Fruit fly (Drosophila melanogaster) whole organism, embryonic: Measurements from ENCODE around the gene yellow-e3.

ENCODE experiments used
- Abd-B ChIP-seq: fragments of 200-800 bp; sonication (Bioruptor generic); optimal IDR thresholded peaks from 2 replicates; lab custom pipeline; 2018; ENCODE audit warnings: missing biosample characterization, mild to moderate bottlenecking, missing genetic modification characterization, moderate library complexity
- Bdp1 ChIP-seq: fragments of 200-800 bp; sonication (Bioruptor generic); optimal IDR thresholded peaks from 3 replicates; lab custom pipeline; 2016; ENCODE audit warnings: missing biosample characterization, missing genetic modification characterization
- CG10979 ChIP-seq: fragments of 200-800 bp; sonication (Bioruptor generic); optimal IDR thresholded peaks from 2 replicates; lab custom pipeline; 2018; ENCODE audit warnings: missing biosample characterization, mild to moderate bottlenecking, missing genetic modification characterization, moderate library complexity
- CG11456 ChIP-seq: fragments of 200-800 bp; sonication (Bioruptor generic); IDR thresholded peaks from 3 replicates; pipeline ENCODE4 v1.3.6; 2022; ENCODE audit warnings: missing biosample characterization, missing genetic modification characterization
- CG12219 ChIP-seq: fragments of 200-800 bp; sonication (Bioruptor generic); optimal IDR thresholded peaks from 3 replicates; lab custom pipeline; 2018; ENCODE audit warnings: missing biosample characterization, mild to moderate bottlenecking, missing genetic modification characterization
- CG13424 ChIP-seq: fragments of 200-800 bp; sonication (Bioruptor generic); optimal IDR thresholded peaks from 2 replicates; lab custom pipeline; 2019; ENCODE audit warnings: missing biosample characterization, mild to moderate bottlenecking, missing genetic modification characterization, moderate library complexity
- CG14441 ChIP-seq: fragments of 200-800 bp; sonication (Bioruptor generic); IDR thresholded peaks from 2 replicates; pipeline ENCODE4 v1.3.6; 2022; ENCODE audit warnings: missing biosample characterization, missing genetic modification characterization
- CG15514 ChIP-seq: fragments of 200-800 bp; sonication (Bioruptor generic); optimal IDR thresholded peaks from 3 replicates; lab custom pipeline; 2017; ENCODE audit warnings: missing biosample characterization, missing genetic modification characterization, mild to moderate bottlenecking, moderate library complexity, missing genetic modification reagents
- CG1647 ChIP-seq: fragments of 200-800 bp; sonication (Bioruptor generic); optimal IDR thresholded peaks from 3 replicates; lab custom pipeline; 2016; ENCODE audit warnings: missing biosample characterization, missing genetic modification characterization
- CG17829 ChIP-seq: fragments of 200-800 bp; optimal IDR thresholded peaks from 2 replicates; lab custom pipeline; 2019; ENCODE audit warnings: missing biosample characterization, mild to moderate bottlenecking, missing genetic modification characterization, moderate library complexity
- CG2202 ChIP-seq: fragments of 200-800 bp; sonication (Bioruptor generic); optimal IDR thresholded peaks from 2 replicates; lab custom pipeline; 2018; ENCODE audit warnings: missing biosample characterization, mild to moderate bottlenecking, missing genetic modification characterization
- CG31388 ChIP-seq: fragments of 200-800 bp; sonication (Bioruptor generic); optimal IDR thresholded peaks from 2 replicates; lab custom pipeline; 2016; ENCODE audit warnings: missing biosample characterization, missing genetic modification characterization
- CG34422 ChIP-seq: fragments of 200-800 bp; sonication (Bioruptor generic); IDR thresholded peaks from 3 replicates; pipeline ENCODE4 v1.3.6; 2022; ENCODE audit warnings: missing biosample characterization, missing genetic modification characterization
- CG4328 ChIP-seq: fragments of 200-800 bp; sonication (Bioruptor generic); optimal IDR thresholded peaks from 3 replicates; lab custom pipeline; 2017; ENCODE audit warnings: missing biosample characterization, missing genetic modification reagents, missing genetic modification characterization
- CG5245 ChIP-seq: fragments of 200-800 bp; sonication (Bioruptor generic); optimal IDR thresholded peaks from 3 replicates; lab custom pipeline; 2016; ENCODE audit warnings: missing biosample characterization, missing genetic modification characterization
- CG5953 ChIP-seq: fragments of 200-800 bp; sonication (Bioruptor generic); IDR thresholded peaks from 2 replicates; pipeline ENCODE4 v1.3.6; 2022; ENCODE audit warnings: missing biosample characterization, missing genetic modification characterization
- CG6272 ChIP-seq: fragments of 200-800 bp; sonication (Bioruptor generic); IDR thresholded peaks from 2 replicates; pipeline ENCODE4 v1.3.6; 2022; ENCODE audit warnings: missing biosample characterization, missing genetic modification characterization
- CG6791 ChIP-seq: fragments of 200-800 bp; sonication (Bioruptor generic); IDR thresholded peaks from 3 replicates; pipeline ENCODE4 v1.3.6; 2022; ENCODE audit warnings: missing biosample characterization, missing genetic modification characterization; ENCODE audit not compliant: partially characterized antibody
- CG7271 ChIP-seq: fragments of 200-800 bp; sonication (Bioruptor generic); optimal IDR thresholded peaks from 2 replicates; lab custom pipeline; 2018; ENCODE audit warnings: missing biosample characterization, mild to moderate bottlenecking, missing genetic modification characterization, moderate library complexity
- CG7372 ChIP-seq: fragments of 200-800 bp; sonication (Bioruptor generic); IDR thresholded peaks from 2 replicates; pipeline ENCODE4 v1.3.6; 2022; ENCODE audit warnings: missing biosample characterization, missing genetic modification characterization
- CG8924 ChIP-seq: fragments of 200-800 bp; optimal IDR thresholded peaks from 3 replicates; lab custom pipeline; 2019; ENCODE audit warnings: missing biosample characterization, mild to moderate bottlenecking, missing genetic modification characterization, moderate library complexity
- CG9215 ChIP-seq: fragments of 200-800 bp; sonication (Bioruptor generic); IDR thresholded peaks from 2 replicates; pipeline ENCODE4 v1.3.6; 2022; ENCODE audit warnings: missing biosample characterization, missing genetic modification characterization
- CG9437 ChIP-seq: fragments of 200-800 bp; sonication (Bioruptor generic); optimal IDR thresholded peaks from 2 replicates; lab custom pipeline; 2018; ENCODE audit warnings: missing biosample characterization, mild to moderate bottlenecking, missing genetic modification characterization
- CkIIα-i1 ChIP-seq: fragments of 200-800 bp; sonication (Bioruptor generic); IDR thresholded peaks from 2 replicates; pipeline ENCODE4 v1.3.6; 2022; ENCODE audit warnings: missing biosample characterization, missing genetic modification characterization
- CoRest ChIP-seq: fragments of 200-800 bp; sonication (Bioruptor generic); optimal IDR thresholded peaks from 3 replicates; lab custom pipeline; 2018; ENCODE audit warnings: missing biosample characterization, mild to moderate bottlenecking, missing genetic modification characterization, moderate library complexity
- Dfd ChIP-seq, 2 experiments: fragments of >200 bp; optimal IDR thresholded peaks; 2 replicates each; lab custom pipeline; 2017; ENCODE audit warnings: missing biosample characterization in 2 of 2, missing genetic modification characterization in 2 of 2
- Drgx ChIP-seq: fragments of 200-800 bp; sonication (Bioruptor generic); IDR thresholded peaks from 2 replicates; pipeline ENCODE4 v1.3.6; 2022; ENCODE audit warnings: missing biosample characterization, missing genetic modification characterization
- H2.0 ChIP-seq: fragments of 200-800 bp; sonication (Bioruptor generic); IDR thresholded peaks from 2 replicates; pipeline ENCODE4 v1.3.6; 2022; ENCODE audit warnings: missing biosample characterization, missing genetic modification characterization
- HLHmδ ChIP-seq: fragments of 200-800 bp; sonication (Bioruptor generic); optimal IDR thresholded peaks from 2 replicates; lab custom pipeline; 2018; ENCODE audit warnings: missing biosample characterization, mild to moderate bottlenecking, missing genetic modification characterization, moderate library complexity
- Hey ChIP-seq: fragments of 200-800 bp; sonication (Bioruptor generic); optimal IDR thresholded peaks from 3 replicates; lab custom pipeline; 2018; ENCODE audit warnings: missing biosample characterization, mild to moderate bottlenecking, missing genetic modification characterization
- Hmx ChIP-seq: fragments of 200-800 bp; sonication (Bioruptor generic); optimal IDR thresholded peaks from 2 replicates; lab custom pipeline; 2016; ENCODE audit warnings: missing biosample characterization, missing genetic modification characterization
- Kr ChIP-seq: fragments of 200-800 bp; sonication (Bioruptor generic); optimal IDR thresholded peaks from 2 replicates; lab custom pipeline; 2017; ENCODE audit warnings: missing biosample characterization, mild to moderate bottlenecking, missing genetic modification characterization
- Med ChIP-seq: fragments of 200-800 bp; sonication (Bioruptor generic); peaks from one replicate; lab custom pipeline; 2016; ENCODE audit warnings: missing biosample characterization, missing genetic modification characterization, mild to moderate bottlenecking, inconsistent platforms, moderate library complexity
- Optix ChIP-seq: fragments of 200-800 bp; sonication (Bioruptor generic); IDR thresholded peaks from 3 replicates; pipeline ENCODE4 v1.3.6; 2022; ENCODE audit warnings: missing biosample characterization, missing genetic modification characterization
- Sox102F ChIP-seq: fragments of 200-800 bp; sonication (Bioruptor generic); optimal IDR thresholded peaks from 2 replicates; lab custom pipeline; 2018; ENCODE audit warnings: missing biosample characterization, mild to moderate bottlenecking, missing genetic modification characterization, moderate library complexity
- amos ChIP-seq: fragments of 200-800 bp; sonication (Bioruptor generic); IDR thresholded peaks from 2 replicates; pipeline ENCODE4 v1.3.6; 2022; ENCODE audit warnings: missing biosample characterization, missing genetic modification characterization; ENCODE audit not compliant: partially characterized antibody
- ara ChIP-seq: fragments of 200-800 bp; sonication (Bioruptor generic); IDR thresholded peaks from 2 replicates; pipeline ENCODE4 v1.3.6; 2022; ENCODE audit warnings: missing biosample characterization, missing genetic modification characterization
- ase ChIP-seq: fragments of 200-800 bp; sonication (Bioruptor generic); IDR thresholded peaks from 3 replicates; pipeline ENCODE4 v1.3.6; 2022; ENCODE audit warnings: missing biosample characterization, missing genetic modification characterization
- bigmax ChIP-seq: fragments of 200-800 bp; sonication (Bioruptor generic); optimal IDR thresholded peaks from 2 replicates; lab custom pipeline; 2018; ENCODE audit warnings: missing biosample characterization, mild to moderate bottlenecking, missing genetic modification characterization
- bowl ChIP-seq: fragments of 200-800 bp; sonication (Bioruptor generic); IDR thresholded peaks from 2 replicates; pipeline ENCODE4 v1.3.6; 2022; ENCODE audit warnings: missing biosample characterization, missing genetic modification characterization
- caup ChIP-seq: fragments of 200-800 bp; sonication (Bioruptor generic); optimal IDR thresholded peaks from 3 replicates; lab custom pipeline; 2017; ENCODE audit warnings: missing biosample characterization, mild to moderate bottlenecking, missing genetic modification characterization, moderate library complexity; ENCODE audit not compliant: severe bottlenecking
- dysf ChIP-seq: fragments of 200-800 bp; sonication (Bioruptor generic); IDR thresholded peaks from 3 replicates; pipeline ENCODE4 v1.3.6; 2022; ENCODE audit warnings: missing biosample characterization, missing genetic modification characterization
- gsb-n ChIP-seq: fragments of 200-800 bp; sonication (Bioruptor generic); optimal IDR thresholded peaks from 3 replicates; lab custom pipeline; 2018; ENCODE audit warnings: missing biosample characterization, mild to moderate bottlenecking, missing genetic modification characterization
- inv ChIP-seq: fragments of 200-800 bp; sonication (Bioruptor generic); IDR thresholded peaks from 2 replicates; pipeline ENCODE4 v1.3.6; 2022; ENCODE audit warnings: missing biosample characterization, missing genetic modification characterization; ENCODE audit not compliant: partially characterized antibody
- lbe ChIP-seq: fragments of 200-800 bp; sonication (Bioruptor generic); optimal IDR thresholded peaks from 2 replicates; lab custom pipeline; 2016; ENCODE audit warnings: missing biosample characterization, mild to moderate bottlenecking, missing genetic modification characterization
- ro ChIP-seq: fragments of 200-800 bp; sonication (Bioruptor generic); IDR thresholded peaks from 2 replicates; pipeline ENCODE4 v1.3.6; 2022; ENCODE audit warnings: missing biosample characterization, missing genetic modification characterization
- sisA ChIP-seq: fragments of 200-800 bp; sonication (Bioruptor generic); IDR thresholded peaks from 2 replicates; pipeline ENCODE4 v1.3.6; 2022; ENCODE audit warnings: missing biosample characterization, missing genetic modification characterization
- usp ChIP-seq: fragments of >200 bp; optimal IDR thresholded peaks from 2 replicates; lab custom pipeline; 2017; ENCODE audit warnings: missing biosample characterization, missing genetic modification characterization
- wdn ChIP-seq: fragments of 200-800 bp; sonication (Bioruptor generic); IDR thresholded peaks from 2 replicates; pipeline ENCODE4 v1.3.6; 2022; ENCODE audit warnings: missing biosample characterization, missing genetic modification characterization

Gene yellow-e3

dm6 chr3R:13381744-13382435 is 22.8 kb downstream of the yellow-e3 start, which contains the start of the genes mRpS21 and Droj2 (continued):
- TF ChIP-seq caup (GFP tag; lab: Kevin White, UChicago) (peak; percentile 19), CG31388 (GFP tag; lab: Kevin White, UChicago) (no peak), CG15514 (GFP tag; lab: Kevin White, UChicago) (peak; percentile 98), CG10979 (tag; lab: Kevin White, UChicago) (peak; percentile 38), dysf (GFP tag; lab: Robert Waterston, UW) (peak; percentile 56; the same call in 2 of the 3 replicates), Hey (tag; lab: Kevin White, UChicago) (no peak), bowl (GFP tag; lab: Robert Waterston, UW) (no peak), ara (GFP tag; lab: Robert Waterston, UW) (no peak), gsb-n (tag; lab: Kevin White, UChicago) (no peak), CG8924 (tag; lab: Kevin White, UChicago) (peak; percentile 83), HLHmδ (no peak), Optix (GFP tag; lab: Robert Waterston, UW) (no peak), ro (GFP tag; lab: Robert Waterston, UW) (no peak), CG17829 (peak; percentile 89), CkIIα-i1 (GFP tag; lab: Robert Waterston, UW) (no peak), CG6791 (GFP tag; lab: Robert Waterston, UW) (peak; percentile 30; the same call in 2 of the 3 replicates), CG12219 (no peak), inv (GFP tag; lab: Robert Waterston, UW) (0 out of 2 replicates have a peak, but pooled peaks have one; percentile 5), amos (GFP tag; lab: Robert Waterston, UW) (peak; percentile 28; the same call in 1 of the 2 replicates), CG34422 (GFP tag; lab: Robert Waterston, UW) (peak; percentile 65; the same call in 2 of the 3 replicates), ase (no peak), CG13424 (tag; lab: Kevin White, UChicago) (peak; percentile 78), lbe (no peak), CG7372 (GFP tag; lab: Robert Waterston, UW) (0 out of 2 replicates have a peak, but pooled peaks have one; percentile 29), Sox102F (GFP tag; lab: Kevin White, UChicago) (no peak), CG14441 (peak; percentile 14; the same call in 1 of the 2 replicates), Hmx (no peak), Bdp1 (GFP tag; lab: Kevin White, UChicago) (peak; percentile 29), CG9215 (GFP tag; lab: Robert Waterston, UW) (no peak; the same call in 1 of the 2 replicates), H2.0 (no peak), wdn (GFP tag; lab: Robert Waterston, UW) (no peak), Kr (GFP tag; lab: Kevin White, UChicago) (no peak), Dfd (GFP tag; optimal IDR thresholded peaks at IDR 0.05; lab: Kevin White, UChicago) (no peak), CG7271 (no peak), CG5245 (GFP tag; lab: Kevin White, UChicago) (no peak), CG11456 (0 out of 3 replicates have a peak, but pooled peaks have one; percentile 32), CG9437 (GFP tag; lab: Kevin White, UChicago) (peak; percentile 20), CG1647 (no peak), Drgx (GFP tag; lab: Robert Waterston, UW) (no peak), CG6272 (peak; percentile 30; the same call in 1 of the 2 replicates), Med (GFP tag; lab: Kevin White, UChicago) (peak; percentile 86), usp (no peak), Abd-B (GFP tag; lab: Kevin White, UChicago) (peak; percentile 52), CG5953 (no peak), bigmax (GFP tag; lab: Kevin White, UChicago) (no peak), CoRest (peak; percentile 82), CG4328 (GFP tag; lab: Kevin White, UChicago) (peak; percentile 21), CG2202 (tag; lab: Kevin White, UChicago) (no peak), sisA (GFP tag; lab: Robert Waterston, UW) (0 out of 2 replicates have a peak, but pooled peaks have one; percentile 39)
